Worm (Caenorhabditis elegans): ENCODE measurements around the gene mig-13.

The mig-13 gene

ce11 chrX:4803942-4804341, 4.0 kb upstream of the mig-13 start:
- TF ChIP-seq nhr-28 (tag; optimal IDR thresholded peaks at IDR 0.05) (no peak), ham-2 (GFP tag; optimal IDR thresholded peaks at IDR 0.05) (no peak), blmp-1 (tag; optimal IDR thresholded peaks at IDR 0.05) (no peak), hlh-1 (tag; optimal IDR thresholded peaks at IDR 0.05) (peak; percentile 68), flh-1 (GFP tag; optimal IDR thresholded peaks at IDR 0.05) (no peak), unc-62 (GFP tag; optimal IDR thresholded peaks at IDR 0.05) (peak; percentile 40), mls-2 (tag; optimal IDR thresholded peaks at IDR 0.05) (no peak), unc-120 (tag; optimal IDR thresholded peaks at IDR 0.05; ENCODE audit: poor library complexity, severe bottlenecking) (no peak)

ce11 chrX:4802255-4802654, 2.3 kb upstream of the mig-13 start:
- TF ChIP-seq nhr-2 (tag; optimal IDR thresholded peaks at IDR 0.05) (peak; percentile 49), sem-2 (GFP tag; optimal IDR thresholded peaks at IDR 0.05) (no peak), tbx-8 (GFP tag; optimal IDR thresholded peaks at IDR 0.05) (no peak), hlh-1 (tag; optimal IDR thresholded peaks at IDR 0.05) (peak; percentile 83), unc-62 (GFP tag; optimal IDR thresholded peaks at IDR 0.05) (peak; percentile 88)

ce11 chrX:4800892-4801291, 964 bp upstream of the mig-13 start:
- TF ChIP-seq flh-1 (GFP tag; optimal IDR thresholded peaks at IDR 0.05) (no peak), unc-120 (tag; optimal IDR thresholded peaks at IDR 0.05; ENCODE audit: poor library complexity, severe bottlenecking) (no peak)

- TF ChIP-seq pha-4 (tag; optimal IDR thresholded peaks at IDR 0.05) (no peak), M03D4.4 (tag; optimal IDR thresholded peaks at IDR 0.05) (no peak), unc-62 (GFP tag; optimal IDR thresholded peaks at IDR 0.05) (no peak), nhr-28 (tag; optimal IDR thresholded peaks at IDR 0.05) (no peak), flh-1 (GFP tag; optimal IDR thresholded peaks at IDR 0.05) (no peak), elt-3 (tag; optimal IDR thresholded peaks at IDR 0.05) (no peak), elt-1 (tag; optimal IDR thresholded peaks at IDR 0.05; ENCODE audit: borderline replicate concordance, insufficient read depth) (no peak), ham-2 (GFP tag; optimal IDR thresholded peaks at IDR 0.05) (no peak), lin-32 (GFP tag; optimal IDR thresholded peaks at IDR 0.05) (no peak), sptf-1 (tag; optimal IDR thresholded peaks at IDR 0.05) (no peak), nhr-237 (tag; optimal IDR thresholded peaks at IDR 0.05) (no peak), ceh-83 (GFP tag; optimal IDR thresholded peaks at IDR 0.05) (no peak), lsy-2 (tag; optimal IDR thresholded peaks at IDR 0.05) (no peak), unc-120 (tag; optimal IDR thresholded peaks at IDR 0.05; ENCODE audit: poor library complexity, severe bottlenecking) (no peak), ces-1 (GFP tag; optimal IDR thresholded peaks at IDR 0.05) (no peak), nhr-2 (tag; optimal IDR thresholded peaks at IDR 0.05) (no peak), ceh-39 (tag; optimal IDR thresholded peaks at IDR 0.05) (no peak), mls-2 (tag; optimal IDR thresholded peaks at IDR 0.05) (no peak), nhr-12 (tag; optimal IDR thresholded peaks at IDR 0.05) (no peak)
Observed at ce11 chrX:4795329-4795728, 4.6 kb downstream of the mig-13 start.

ce11 chrX:4794062-4794461, 5.9 kb downstream of the mig-13 start:
- no peak for TF ChIP-seq drap-1 (GFP tag; optimal IDR thresholded peaks at IDR 0.05)
- TF ChIP-seq hlh-1 (tag; optimal IDR thresholded peaks at IDR 0.05), result no peak
- TF ChIP-seq snpc-4 (tag; optimal IDR thresholded peaks at IDR 0.05), result no peak
- no peak for TF ChIP-seq nhr-28 (tag; optimal IDR thresholded peaks at IDR 0.05)
- TF ChIP-seq ceh-43 (GFP tag; optimal IDR thresholded peaks at IDR 0.05), result no peak
- no peak for TF ChIP-seq lsy-2 (tag; optimal IDR thresholded peaks at IDR 0.05)
- no peak for TF ChIP-seq unc-62 (GFP tag; optimal IDR thresholded peaks at IDR 0.05)
- no peak for TF ChIP-seq ham-2 (GFP tag; optimal IDR thresholded peaks at IDR 0.05)
- TF ChIP-seq sem-2 (GFP tag; optimal IDR thresholded peaks at IDR 0.05), result no peak

ce11 chrX:4792979-4793378, 6.9 kb downstream of the mig-13 start, which contains the start of gene F43C9.1:
Gene F43C9.1, plus strand, starts transcription at chrX:4793279.
- TF ChIP-seq sptf-1 (tag; optimal IDR thresholded peaks at IDR 0.05), result no peak
- no peak for TF ChIP-seq elt-3 (tag; optimal IDR thresholded peaks at IDR 0.05)
- no peak for TF ChIP-seq nhr-2 (tag; optimal IDR thresholded peaks at IDR 0.05)
- TF ChIP-seq lsy-2 (tag; optimal IDR thresholded peaks at IDR 0.05), result no peak
- no peak for TF ChIP-seq mab-5 (tag; optimal IDR thresholded peaks at IDR 0.05)

ce11 chrX:4790614-4791013, 9.3 kb downstream of the mig-13 start:
- no peak for TF ChIP-seq ceh-39 (tag; optimal IDR thresholded peaks at IDR 0.05)
- no peak for TF ChIP-seq lin-32 (GFP tag; optimal IDR thresholded peaks at IDR 0.05)
- no peak for TF ChIP-seq elt-3 (tag; optimal IDR thresholded peaks at IDR 0.05)
- TF ChIP-seq flh-1 (GFP tag; optimal IDR thresholded peaks at IDR 0.05), result no peak

All from whole organism, mixed stage, embryonic.